Worm (Caenorhabditis elegans) whole organism, mixed stage, embryonic: ENCODE results near the gene Y57G11C.8.

Source experiments
- M03D4.4 ChIP-seq: sonication (generic microtip); optimal IDR thresholded peaks from 2 replicates; lab custom pipeline; 2017; ENCODE audit warnings: mild to moderate bottlenecking, missing genetic modification characterization, missing compliant biosample characterization
- bed-3 ChIP-seq: fragments of 200-800 bp; sonication (Bioruptor generic); optimal IDR thresholded peaks from 3 replicates; lab custom pipeline; 2018; ENCODE audit warnings: mild to moderate bottlenecking, missing genetic modification characterization, moderate library complexity, missing compliant biosample characterization
- blmp-1 ChIP-seq: fragments of 150-350 bp; optimal IDR thresholded peaks from 2 replicates; lab custom pipeline; 2014; ENCODE audit warnings: missing biosample characterization, missing genetic modification characterization
- ceh-39 ChIP-seq: fragments of 150-350 bp; optimal IDR thresholded peaks from 2 replicates; lab custom pipeline; 2014; ENCODE audit warnings: missing biosample characterization, missing genetic modification characterization
- ceh-43 ChIP-seq: fragments of 200-800 bp; sonication (Bioruptor generic); optimal IDR thresholded peaks from 2 replicates; lab custom pipeline; 2018; ENCODE audit warnings: mild to moderate bottlenecking, missing genetic modification characterization, moderate library complexity, missing compliant biosample characterization
- ceh-83 ChIP-seq: fragments of 200-800 bp; sonication (Bioruptor generic); optimal IDR thresholded peaks from 2 replicates; lab custom pipeline; 2018; ENCODE audit warnings: mild to moderate bottlenecking, missing genetic modification characterization, missing compliant biosample characterization
- ces-1 ChIP-seq: fragments of 150-350 bp; optimal IDR thresholded peaks from 2 replicates; lab custom pipeline; 2014; ENCODE audit warnings: missing biosample characterization, missing genetic modification reagents, missing genetic modification characterization
- drap-1 ChIP-seq: fragments of 200-800 bp; sonication (Bioruptor generic); optimal IDR thresholded peaks from 3 replicates; lab custom pipeline; 2018; ENCODE audit warnings: mild to moderate bottlenecking, missing genetic modification characterization, missing compliant biosample characterization
- elt-1 ChIP-seq: sonication (generic microtip); optimal IDR thresholded peaks from 2 replicates; lab custom pipeline; 2017; ENCODE audit warnings: missing genetic modification characterization, mild to moderate bottlenecking, missing compliant biosample characterization, antibody characterized with exemption, moderate library complexity, borderline replicate concordance; ENCODE audit not compliant: insufficient read depth
- elt-3 ChIP-seq: fragments of 150-350 bp; optimal IDR thresholded peaks from 2 replicates; lab custom pipeline; 2014; ENCODE audit warnings: missing biosample characterization, missing genetic modification characterization
- ham-2 ChIP-seq: fragments of 200-800 bp; sonication (Bioruptor generic); optimal IDR thresholded peaks from 2 replicates; lab custom pipeline; 2018; ENCODE audit warnings: mild to moderate bottlenecking, missing genetic modification characterization, missing compliant biosample characterization
- lin-13 ChIP-seq: fragments of 150-350 bp; optimal IDR thresholded peaks from 2 replicates; lab custom pipeline; 2014; ENCODE audit warnings: missing biosample characterization, missing genetic modification characterization
- lin-32 ChIP-seq: fragments of 200-800 bp; sonication (Bioruptor generic); optimal IDR thresholded peaks from 2 replicates; lab custom pipeline; 2018; ENCODE audit warnings: mild to moderate bottlenecking, missing genetic modification characterization, missing compliant biosample characterization
- lsy-2 ChIP-seq: fragments of 150-350 bp; optimal IDR thresholded peaks from 2 replicates; lab custom pipeline; 2014; ENCODE audit warnings: missing biosample characterization, missing genetic modification characterization
- mab-5 ChIP-seq: fragments of 150-350 bp; optimal IDR thresholded peaks from 2 replicates; lab custom pipeline; 2014; ENCODE audit warnings: missing biosample characterization, missing genetic modification characterization
- mep-1 ChIP-seq: fragments of 150-350 bp; optimal IDR thresholded peaks from 2 replicates; lab custom pipeline; 2017; ENCODE audit warnings: missing biosample characterization, missing genetic modification reagents, missing genetic modification characterization, inconsistent platforms
- nhr-12 ChIP-seq: fragments of 150-350 bp; optimal IDR thresholded peaks from 2 replicates; lab custom pipeline; 2014; ENCODE audit warnings: missing biosample characterization, missing genetic modification characterization
- nhr-2 ChIP-seq: fragments of 150-350 bp; optimal IDR thresholded peaks from 2 replicates; lab custom pipeline; 2014; ENCODE audit warnings: missing biosample characterization, missing genetic modification characterization
- nhr-237 ChIP-seq: fragments of 150-350 bp; optimal IDR thresholded peaks from 2 replicates; lab custom pipeline; 2014; ENCODE audit warnings: missing biosample characterization, missing genetic modification characterization
- nhr-28 ChIP-seq: fragments of 150-350 bp; optimal IDR thresholded peaks from 2 replicates; lab custom pipeline; 2014; ENCODE audit warnings: missing biosample characterization, missing genetic modification characterization
- nhr-76 ChIP-seq: sonication (generic microtip); optimal IDR thresholded peaks from 2 replicates; lab custom pipeline; 2017; ENCODE audit warnings: missing biosample characterization, missing genetic modification characterization
- pha-4 ChIP-seq: fragments of 150-350 bp; optimal IDR thresholded peaks from 2 replicates; lab custom pipeline; 2018; ENCODE audit warnings: missing biosample characterization, missing genetic modification reagents, missing genetic modification characterization
- sem-2 ChIP-seq: fragments of 200-800 bp; sonication (Bioruptor generic); optimal IDR thresholded peaks from 2 replicates; lab custom pipeline; 2018; ENCODE audit warnings: mild to moderate bottlenecking, missing genetic modification characterization, missing compliant biosample characterization
- snpc-4 ChIP-seq: fragments of 150-350 bp; optimal IDR thresholded peaks from 2 replicates; lab custom pipeline; 2014; ENCODE audit warnings: missing biosample characterization, missing genetic modification characterization
- sptf-1 ChIP-seq: sonication (generic microtip); optimal IDR thresholded peaks from 2 replicates; lab custom pipeline; 2017; ENCODE audit warnings: mild to moderate bottlenecking, missing genetic modification characterization, moderate library complexity, missing compliant biosample characterization
- unc-120 ChIP-seq: sonication (generic microtip); optimal IDR thresholded peaks from 2 replicates; lab custom pipeline; 2017; ENCODE audit warnings: missing genetic modification characterization, missing compliant biosample characterization; ENCODE audit not compliant: poor library complexity, severe bottlenecking
- unc-39 ChIP-seq: fragments of 150-350 bp; optimal IDR thresholded peaks from 2 replicates; lab custom pipeline; 2014; ENCODE audit warnings: missing biosample characterization, missing genetic modification characterization
- ztf-11 ChIP-seq: fragments of 150-350 bp; optimal IDR thresholded peaks from 2 replicates; lab custom pipeline; 2014; ENCODE audit warnings: missing biosample characterization, missing genetic modification characterization

Gene Y57G11C.8

DNA sequence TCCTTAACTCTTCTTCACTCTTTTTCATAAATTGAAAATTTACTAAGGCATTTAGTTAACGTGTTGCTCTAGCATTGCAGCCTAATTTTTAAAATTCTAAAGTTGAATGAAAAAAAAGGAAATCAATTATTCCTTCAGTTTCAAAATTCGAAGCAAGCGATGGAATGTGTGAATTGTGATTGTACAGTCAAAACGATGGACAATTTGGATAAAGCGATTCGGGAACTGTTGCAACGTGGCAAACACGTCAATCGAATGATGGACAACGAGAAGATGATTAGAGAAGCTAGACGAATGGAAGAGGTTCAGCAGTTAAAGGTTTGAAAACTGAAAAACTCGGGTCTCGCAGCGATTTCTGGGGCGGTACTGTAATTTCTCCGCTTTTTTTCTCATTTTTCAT is 17.5 kb downstream of the Y57G11C.8 start, which contains the start of gene Y57G11C.14:
Gene Y57G11C.14, plus strand, starts transcription at position 126 of the 400 bp plus-strand sequence.
- TF ChIP-seq unc-39 (tag; lab: Kevin White, UChicago) (no peak), nhr-76 (tag; lab: Kevin White, UChicago) (no peak), pha-4 (tag; lab: Kevin White, UChicago) (no peak), nhr-28 (no peak), lin-13 (no peak)

DNA sequence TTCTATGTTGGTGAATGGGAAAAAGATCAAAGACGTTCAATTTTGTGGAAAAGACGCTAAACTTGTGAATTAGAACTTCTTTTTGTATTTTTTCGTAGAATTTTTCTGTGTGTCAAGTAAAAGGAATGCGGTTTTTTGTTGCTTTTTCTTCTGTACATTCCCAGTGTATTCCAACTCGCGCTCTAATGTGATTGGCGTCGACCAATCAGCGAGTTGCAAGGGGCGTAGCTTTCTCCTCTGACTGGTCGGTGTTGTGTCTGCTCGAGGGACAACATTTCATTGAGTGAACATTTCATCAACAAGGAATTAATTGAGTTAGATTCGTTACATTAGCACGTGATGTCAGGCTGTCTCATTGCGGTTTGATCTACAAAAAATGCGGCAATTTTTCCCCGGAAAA is 19.3 kb downstream of the Y57G11C.8 start:
- no peak for TF ChIP-seq elt-3 (tag; lab: Kevin White, UChicago)
- TF ChIP-seq lsy-2 (tag; lab: Kevin White, UChicago): no peak
- TF ChIP-seq M03D4.4 (tag; lab: Kevin White, UChicago): no peak
- TF ChIP-seq mep-1: no peak
- no peak for TF ChIP-seq mab-5 (tag; lab: Kevin White, UChicago)
- TF ChIP-seq nhr-237 (tag; lab: Kevin White, UChicago): no peak
- no peak for TF ChIP-seq unc-39 (tag; lab: Kevin White, UChicago)
- TF ChIP-seq nhr-2: no peak
- TF ChIP-seq lin-13: no peak
- no peak for TF ChIP-seq bed-3 (GFP tag; lab: Kevin White, UChicago)
- no peak for TF ChIP-seq ham-2 (GFP tag; lab: Kevin White, UChicago)
- no peak for TF ChIP-seq blmp-1 (tag; lab: Kevin White, UChicago)

DNA sequence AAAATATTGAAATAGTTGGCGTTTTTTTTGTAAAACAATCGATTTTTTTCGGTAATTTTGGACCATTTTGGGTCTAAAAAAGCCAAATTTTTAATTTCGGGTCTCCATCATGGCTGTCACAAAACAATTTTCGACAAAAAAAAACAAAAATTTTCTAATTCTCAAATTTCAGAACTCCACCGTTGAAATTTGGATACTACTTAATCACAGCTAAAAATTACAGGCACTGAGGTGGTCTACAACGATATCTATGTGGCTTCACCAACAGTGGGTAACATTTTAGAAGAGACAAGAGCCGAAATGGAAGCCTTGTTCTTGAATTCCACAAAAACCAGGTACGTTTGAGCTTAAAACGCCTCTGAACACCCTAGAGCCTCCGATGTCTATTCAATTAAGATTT is 20.7 kb downstream of the Y57G11C.8 start, which contains the start of gene Y57G11C.1142:
Gene Y57G11C.1142, plus strand, starts transcription at position 301 of the 400 bp plus-strand sequence.
- TF ChIP-seq elt-3 (tag; lab: Kevin White, UChicago): no peak
- TF ChIP-seq snpc-4: no peak
- no peak for TF ChIP-seq ceh-39 (tag; lab: Kevin White, UChicago)
- TF ChIP-seq pha-4 (tag; lab: Kevin White, UChicago): no peak
- no peak for TF ChIP-seq ces-1 (GFP tag; lab: Kevin White, UChicago)
- no peak for TF ChIP-seq lin-32 (GFP tag; lab: Kevin White, UChicago)
- TF ChIP-seq ztf-11 (tag; lab: Kevin White, UChicago): no peak
- TF ChIP-seq unc-120 (tag; lab: Kevin White, UChicago): no peak
- TF ChIP-seq nhr-2: no peak
- no peak for TF ChIP-seq nhr-76 (tag; lab: Kevin White, UChicago)
- no peak for TF ChIP-seq lin-13
- no peak for TF ChIP-seq ham-2 (GFP tag; lab: Kevin White, UChicago)
- no peak for TF ChIP-seq ceh-83 (GFP tag; lab: Kevin White, UChicago)
- no peak for TF ChIP-seq M03D4.4 (tag; lab: Kevin White, UChicago)
- no peak for TF ChIP-seq unc-39 (tag; lab: Kevin White, UChicago)
- TF ChIP-seq drap-1: no peak
- no peak for TF ChIP-seq bed-3 (GFP tag; lab: Kevin White, UChicago)
- TF ChIP-seq nhr-12 (tag; lab: Kevin White, UChicago): no peak
- TF ChIP-seq, all 35 proteins: peak for 0

DNA sequence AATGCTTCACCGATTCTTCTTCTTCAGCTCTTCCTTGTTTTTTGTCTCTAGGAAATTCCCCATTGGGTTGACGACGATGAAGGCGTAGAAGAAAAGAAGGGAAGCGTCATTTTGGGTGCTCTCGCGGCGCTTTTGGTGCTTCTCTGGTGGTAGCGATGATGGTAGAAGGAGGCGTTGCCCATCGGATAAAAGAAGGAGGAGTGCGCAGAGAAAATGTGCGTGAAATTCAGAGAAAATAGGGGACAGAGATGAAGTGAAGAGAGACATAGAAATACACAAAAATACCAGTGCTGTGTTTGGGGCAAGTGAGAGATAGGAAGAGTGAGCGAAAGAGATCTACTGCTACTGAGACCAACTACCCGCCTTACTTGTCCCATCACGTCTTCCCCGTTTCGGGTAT is 25.3 kb downstream of the Y57G11C.8 start, which contains the start of gene oig-5:
Gene oig-5, plus strand, starts transcription at position 301 of the 400 bp plus-strand sequence.
- no peak for TF ChIP-seq ceh-43 (GFP tag; lab: Kevin White, UChicago)
- TF ChIP-seq mep-1: no peak
- no peak for TF ChIP-seq pha-4 (tag; lab: Kevin White, UChicago)
- no peak for TF ChIP-seq sem-2
- TF ChIP-seq ces-1 (GFP tag; lab: Kevin White, UChicago): no peak
- no peak for TF ChIP-seq sptf-1 (tag; lab: Kevin White, UChicago)

DNA sequence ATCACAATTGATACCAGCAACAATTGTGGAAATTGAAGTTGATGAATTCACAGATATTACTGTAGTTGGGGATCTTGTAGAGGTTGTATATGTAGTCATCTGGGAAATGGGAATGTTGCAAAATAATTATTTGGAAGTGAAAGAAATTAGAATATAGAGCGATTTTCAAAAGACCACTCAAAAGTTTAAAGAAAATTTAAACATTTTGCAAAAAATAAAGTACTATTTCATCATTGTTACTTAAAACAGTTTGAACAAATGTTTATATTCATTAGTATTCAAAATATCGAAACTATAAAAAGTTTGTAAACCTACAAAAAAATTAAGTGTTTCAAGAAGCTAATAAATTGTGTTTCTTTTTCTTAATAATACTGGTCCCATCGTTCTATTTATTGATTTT is 34.7 kb downstream of the Y57G11C.8 start, which contains the start of gene Y57G11C.46:
Gene Y57G11C.46, minus strand, starts transcription at position 101 of the 400 bp plus-strand sequence.
- TF ChIP-seq nhr-12 (tag; lab: Kevin White, UChicago): no peak
- no peak for TF ChIP-seq elt-1 (tag; lab: Kevin White, UChicago)
- TF ChIP-seq lin-13: no peak
- no peak for TF ChIP-seq nhr-28
- no peak for TF ChIP-seq ceh-83 (GFP tag; lab: Kevin White, UChicago)
- no peak for TF ChIP-seq drap-1
- no peak for TF ChIP-seq blmp-1 (tag; lab: Kevin White, UChicago)
- TF ChIP-seq ceh-43 (GFP tag; lab: Kevin White, UChicago): no peak
- TF ChIP-seq nhr-2: no peak
- no peak for TF ChIP-seq ces-1 (GFP tag; lab: Kevin White, UChicago)
- TF ChIP-seq sptf-1 (tag; lab: Kevin White, UChicago): no peak
- no peak for TF ChIP-seq mep-1

DNA sequence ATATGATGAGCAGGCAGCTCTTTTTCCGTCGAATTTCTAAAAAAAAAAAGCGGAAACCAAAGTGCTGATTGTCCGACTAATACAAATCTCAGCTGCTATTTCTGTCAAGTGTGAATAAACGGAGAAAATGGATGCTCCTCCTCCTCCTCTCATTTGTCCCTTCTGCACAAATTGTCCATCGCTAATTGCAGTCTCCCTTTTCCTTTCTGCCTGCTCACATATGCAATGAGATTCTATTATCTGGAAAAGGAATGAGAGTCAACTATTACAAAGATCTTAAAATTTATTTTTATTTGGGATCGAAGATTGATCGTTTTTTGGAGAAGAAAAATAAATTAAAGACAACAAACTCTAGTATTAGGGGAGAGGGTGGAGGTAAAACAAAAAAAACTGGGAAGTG is 40.6 kb downstream of the Y57G11C.8 start:
- TF ChIP-seq ces-1 (GFP tag; lab: Kevin White, UChicago): peak; percentile 37
- TF ChIP-seq blmp-1 (tag; lab: Kevin White, UChicago): no peak
